Worm (Caenorhabditis elegans): ENCODE measurements around the gene Y27F2A.6.

DNA sequence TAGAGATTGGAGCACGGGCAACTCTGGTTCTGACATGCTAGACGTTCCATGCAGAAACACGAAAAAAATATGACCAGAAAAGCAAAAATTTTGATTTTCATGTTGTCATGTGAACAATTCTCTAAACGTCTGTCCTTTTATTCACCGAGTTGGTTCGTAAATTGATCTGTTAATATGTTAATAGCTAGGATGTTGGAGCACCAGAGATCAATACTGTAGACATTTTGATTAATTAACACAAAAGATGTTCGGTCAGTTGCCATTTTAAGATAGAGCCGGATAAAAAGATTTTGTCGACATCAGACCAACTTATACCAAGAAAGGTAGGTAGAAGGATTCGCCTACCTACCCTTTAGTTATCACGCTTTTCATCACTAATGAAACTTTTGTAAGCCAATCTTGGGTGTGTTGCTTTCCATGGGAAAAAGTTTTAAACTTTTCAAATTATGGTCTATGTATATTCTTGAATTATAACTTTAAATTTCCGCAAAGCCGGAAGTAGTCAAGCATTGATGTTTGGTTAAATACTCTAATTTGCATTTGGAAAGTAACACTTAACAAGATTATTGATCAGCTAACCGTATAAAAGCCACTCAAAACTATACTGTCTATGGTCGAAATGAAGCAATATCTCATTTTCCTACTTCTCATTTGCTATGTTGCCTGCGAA lies 33.5 kb downstream of the Y27F2A.6 start, which contains the start of the genes T10D4.11 and T10D4.1:
- TF ChIP-seq med-1 (GFP tag; optimal IDR thresholded peaks at IDR 0.05; ENCODE audit: insufficient read depth): no peak
- TF ChIP-seq flt-1 (GFP tag; IDR thresholded peaks at IDR 0.05): no peak
- TF ChIP-seq ztf-23 (GFP tag; IDR thresholded peaks at IDR 0.05): no peak
- no peak for TF ChIP-seq ref-1 (GFP tag; conservative IDR thresholded peaks at IDR 0.05)
- TF ChIP-seq tab-1 (GFP tag; IDR thresholded peaks at IDR 0.05): no peak
- no peak for TF ChIP-seq ztf-29 (GFP tag; IDR thresholded peaks at IDR 0.05)
- no peak for TF ChIP-seq cog-1 (tag; optimal IDR thresholded peaks at IDR 0.05)
- no peak for TF ChIP-seq klf-2 (GFP tag; conservative IDR thresholded peaks at IDR 0.05)
- TF ChIP-seq T22C8.4 (GFP tag; IDR thresholded peaks at IDR 0.05): no peak

Measured in whole organism, midembryonic.